Worm (Caenorhabditis elegans) whole organism, L2 larva: ENCODE measurements around the gene cfz-2.

Experiments used
- ZK546.5 ChIP-seq: sonication (generic microtip); optimal IDR thresholded peaks from 2 replicates; lab custom pipeline; 2017; ENCODE audit warnings: missing biosample characterization, missing genetic modification characterization
- elt-3 ChIP-seq: sonication (generic microtip); optimal IDR thresholded peaks from 2 replicates; lab custom pipeline; 2017; ENCODE audit warnings: missing biosample characterization, missing genetic modification characterization
- lin-39 ChIP-seq: fragments of 150-350 bp; optimal IDR thresholded peaks from 2 replicates; lab custom pipeline; 2014; ENCODE audit warnings: missing biosample characterization, missing genetic modification reagents, missing genetic modification characterization

ce11 chrV:3431535-3431990, 13.1 kb downstream of the cfz-2 start, which contains the start of the genes T20D4.19 and srj-9:
- TF ChIP-seq elt-3 (tag; lab: Kevin White, UChicago), result no peak
- TF ChIP-seq ZK546.5, result no peak
- TF ChIP-seq lin-39, result no peak
